Fruit fly (Drosophila melanogaster) Kc167 (cell line): Measurements from ENCODE around the gene rtet.
A peak's percentile ranks its signal among the peaks of the same experiment; 100 is the strongest.

Experiments
- Myc ChIP-seq: fragments of >200 bp; optimal IDR thresholded peaks from 2 replicates; lab custom pipeline; 2017; ENCODE audit warnings: missing external identifiers
- Sin3A ChIP-seq: fragments of >200 bp; optimal IDR thresholded peaks from 2 replicates; lab custom pipeline; 2018; ENCODE audit warnings: missing external identifiers
- h ChIP-seq: fragments of >200 bp; optimal IDR thresholded peaks from 3 replicates; lab custom pipeline; 2018; ENCODE audit warnings: missing external identifiers
- insv ChIP-seq: fragments of >200 bp; optimal IDR thresholded peaks from 3 replicates; lab custom pipeline; 2018; ENCODE audit warnings: missing external identifiers
- psq ChIP-seq: fragments of >200 bp; optimal IDR thresholded peaks from 2 replicates; lab custom pipeline; 2017; ENCODE audit warnings: missing external identifiers
- ttk ChIP-seq: sonication (Bioruptor generic); optimal IDR thresholded peaks from 2 replicates; lab custom pipeline; 2017; ENCODE audit warnings: missing external identifiers

Gene rtet

dm6 chr3R:21092036-21092435 lies 16.2 kb upstream of the rtet start:
- no peak for TF ChIP-seq Sin3A (lab: Kevin White, UChicago)
- no peak for TF ChIP-seq h (lab: Kevin White, UChicago)
- no peak for TF ChIP-seq ttk
- TF ChIP-seq Myc: no peak

dm6 chr3R:21092829-21093228 lies 15.4 kb upstream of the rtet start:
- TF ChIP-seq psq (lab: Kevin White, UChicago) (no peak), insv (lab: Kevin White, UChicago) (no peak), Sin3A (lab: Kevin White, UChicago) (no peak)

dm6 chr3R:21094292-21094691 lies 14.0 kb upstream of the rtet start:
- TF ChIP-seq psq (lab: Kevin White, UChicago) (no peak), insv (lab: Kevin White, UChicago) (no peak), Myc (no peak), Sin3A (lab: Kevin White, UChicago) (no peak), h (lab: Kevin White, UChicago) (no peak), ttk (no peak)

- TF ChIP-seq Myc: no peak
- TF ChIP-seq psq (lab: Kevin White, UChicago): no peak
- TF ChIP-seq h (lab: Kevin White, UChicago): no peak
- no peak for TF ChIP-seq insv (lab: Kevin White, UChicago)
- no peak for TF ChIP-seq ttk
- no peak for TF ChIP-seq Sin3A (lab: Kevin White, UChicago)
Measured at dm6 chr3R:21096532-21097143, 11.6 kb upstream of the rtet start.

dm6 chr3R:21097160-21097559 lies 11.1 kb upstream of the rtet start:
- TF ChIP-seq ttk (no peak), psq (lab: Kevin White, UChicago) (no peak)

- TF ChIP-seq insv (lab: Kevin White, UChicago) (no peak), h (lab: Kevin White, UChicago) (no peak), ttk (no peak), psq (lab: Kevin White, UChicago) (no peak), Sin3A (lab: Kevin White, UChicago) (no peak), Myc (no peak)
Measured at dm6 chr3R:21097631-21098117, 10.6 kb upstream of the rtet start, which contains the start of gene RhoGAP93B. Gene RhoGAP93B (minus strand): TSS chr3R:21097827.

dm6 chr3R:21101453-21102214 lies 6.6 kb upstream of the rtet start, which contains the start of the genes CG7044 and Tbc1d22:
Gene CG7044 (minus strand): TSS chr3R:21101718.
Gene Tbc1d22 (plus strand): TSS chr3R:21102199.
- peak; percentile 87 for TF ChIP-seq Sin3A (lab: Kevin White, UChicago)
- no peak for TF ChIP-seq ttk
- no peak for TF ChIP-seq insv (lab: Kevin White, UChicago)
- no peak for TF ChIP-seq Myc

- TF ChIP-seq ttk (no peak), psq (lab: Kevin White, UChicago) (no peak), insv (lab: Kevin White, UChicago) (no peak), Myc (no peak), h (lab: Kevin White, UChicago) (no peak), Sin3A (lab: Kevin White, UChicago) (no peak)
Measured at dm6 chr3R:21102477-21102876, 5.8 kb upstream of the rtet start.

dm6 chr3R:21109712-21110111 lies 1.5 kb downstream of the rtet start:
- TF ChIP-seq psq (lab: Kevin White, UChicago) (no peak), h (lab: Kevin White, UChicago) (no peak), Sin3A (lab: Kevin White, UChicago) (no peak), ttk (no peak), insv (lab: Kevin White, UChicago) (no peak)

dm6 chr3R:21111046-21111480 lies 2.8 kb downstream of the rtet start, which contains the start of gene Rab11:
Gene Rab11 (plus strand): TSS chr3R:21111408.
- no peak for TF ChIP-seq ttk
- TF ChIP-seq h (lab: Kevin White, UChicago): no peak
- TF ChIP-seq insv (lab: Kevin White, UChicago): no peak
- no peak for TF ChIP-seq Myc
- TF ChIP-seq Sin3A (lab: Kevin White, UChicago): no peak

- no peak for TF ChIP-seq insv (lab: Kevin White, UChicago)
- no peak for TF ChIP-seq Myc
- no peak for TF ChIP-seq ttk
- TF ChIP-seq Sin3A (lab: Kevin White, UChicago): no peak
Measured at dm6 chr3R:21111964-21112740, 3.9 kb downstream of the rtet start.
